Fruit fly (Drosophila melanogaster): ENCODE measurements around the gene CG13040.

The CG13040 gene

dm6 chr3L:16326657-16327056, at the start of gene CG13040, which contains the start of gene CG13039:
Gene CG13040, minus strand, starts transcription at chr3L:16326757.
Gene CG13039, minus strand, starts transcription at chr3L:16326762.
- TF ChIP-seq CTCF (optimal IDR thresholded peaks at IDR 0.05) (no peak), CG8478 (optimal IDR thresholded peaks at IDR 0.05) (no peak)

- no peak for TF ChIP-seq CTCF (optimal IDR thresholded peaks at IDR 0.05)
- TF ChIP-seq CG8478 (optimal IDR thresholded peaks at IDR 0.05): no peak
Observed at dm6 chr3L:16369526-16369925, 43.0 kb upstream of the CG13040 start, which contains the start of gene CG18814. Gene CG18814, plus strand, starts transcription at chr3L:16369826.

- TF ChIP-seq CG8478 (optimal IDR thresholded peaks at IDR 0.05) (no peak), CTCF (optimal IDR thresholded peaks at IDR 0.05) (no peak)
Observed at dm6 chr3L:16368199-16368598, 41.6 kb upstream of the CG13040 start, which contains the start of gene CG4842. Gene CG4842, plus strand, starts transcription at chr3L:16368389.

- TF ChIP-seq CTCF (optimal IDR thresholded peaks at IDR 0.05) (no peak), CG8478 (optimal IDR thresholded peaks at IDR 0.05) (no peak)
Observed at dm6 chr3L:16367240-16367639, 40.7 kb upstream of the CG13040 start, which contains the start of gene Cpr72Ec. Gene Cpr72Ec, minus strand, starts transcription at chr3L:16367340.

dm6 chr3L:16364599-16364998, 38.0 kb upstream of the CG13040 start, which contains the start of gene Cpr72Eb:
Gene Cpr72Eb, plus strand, starts transcription at chr3L:16364899.
- TF ChIP-seq CTCF (optimal IDR thresholded peaks at IDR 0.05): no peak
- no peak for TF ChIP-seq CG8478 (optimal IDR thresholded peaks at IDR 0.05)

- TF ChIP-seq CTCF (optimal IDR thresholded peaks at IDR 0.05) (no peak), CG8478 (optimal IDR thresholded peaks at IDR 0.05) (no peak)
Observed at dm6 chr3L:16364182-16364581, 37.6 kb upstream of the CG13040 start.

- TF ChIP-seq CG8478 (optimal IDR thresholded peaks at IDR 0.05) (no peak), CTCF (optimal IDR thresholded peaks at IDR 0.05) (no peak)
Observed at dm6 chr3L:16362119-16362653, 35.6 kb upstream of the CG13040 start, which contains the start of gene Cpr72Ea. Gene Cpr72Ea, plus strand, starts transcription at chr3L:16362603.

- TF ChIP-seq CG8478 (optimal IDR thresholded peaks at IDR 0.05) (no peak), CTCF (optimal IDR thresholded peaks at IDR 0.05) (no peak)
Observed at dm6 chr3L:16361200-16361815, 34.8 kb upstream of the CG13040 start.

dm6 chr3L:16359795-16360194, 33.2 kb upstream of the CG13040 start:
- TF ChIP-seq CTCF (optimal IDR thresholded peaks at IDR 0.05) (no peak), CG8478 (optimal IDR thresholded peaks at IDR 0.05) (no peak)

- TF ChIP-seq CTCF (optimal IDR thresholded peaks at IDR 0.05): no peak
- TF ChIP-seq CG8478 (optimal IDR thresholded peaks at IDR 0.05): no peak
Observed at dm6 chr3L:16359219-16359748, 32.7 kb upstream of the CG13040 start, which contains the start of gene ringer. Gene ringer, minus strand, starts transcription at chr3L:16359428.

- TF ChIP-seq CTCF (optimal IDR thresholded peaks at IDR 0.05) (no peak), CG8478 (optimal IDR thresholded peaks at IDR 0.05) (no peak)
Observed at dm6 chr3L:16357860-16358259, 31.3 kb upstream of the CG13040 start.

- TF ChIP-seq CTCF (optimal IDR thresholded peaks at IDR 0.05): no peak
- TF ChIP-seq CG8478 (optimal IDR thresholded peaks at IDR 0.05): no peak
Observed at dm6 chr3L:16357187-16357728, 30.7 kb upstream of the CG13040 start.

- TF ChIP-seq CG8478 (optimal IDR thresholded peaks at IDR 0.05): no peak
- no peak for TF ChIP-seq CTCF (optimal IDR thresholded peaks at IDR 0.05)
Observed at dm6 chr3L:16356171-16356765, 29.7 kb upstream of the CG13040 start.

dm6 chr3L:16354197-16354596, 27.6 kb upstream of the CG13040 start, which contains the start of gene Pdh:
Gene Pdh, minus strand, starts transcription at chr3L:16354297.
- TF ChIP-seq CG8478 (optimal IDR thresholded peaks at IDR 0.05): no peak
- no peak for TF ChIP-seq CTCF (optimal IDR thresholded peaks at IDR 0.05)

- TF ChIP-seq CG8478 (optimal IDR thresholded peaks at IDR 0.05): no peak
- no peak for TF ChIP-seq CTCF (optimal IDR thresholded peaks at IDR 0.05)
Observed at dm6 chr3L:16351770-16352429, 25.3 kb upstream of the CG13040 start, which contains the start of the genes Golgin104 and Tcs3. Gene Golgin104, minus strand, starts transcription at chr3L:16351951. Gene Tcs3, plus strand, starts transcription at chr3L:16351991.

Data from S2 (cell line).